Worm (Caenorhabditis elegans) whole organism, L3 larva: ENCODE measurements around the gene rnh-1.2.

Experiments used
- ama-1 ChIP-seq: fragments of 150-350 bp; optimal IDR thresholded peaks from 2 replicates; lab custom pipeline; 2018
- lin-39 ChIP-seq: fragments of 150-350 bp; optimal IDR thresholded peaks from 2 replicates; lab custom pipeline; 2018; ENCODE audit warnings: missing biosample characterization, missing genetic modification reagents, missing genetic modification characterization
- pha-4 ChIP-seq: fragments of 150-350 bp; optimal IDR thresholded peaks from 2 replicates; lab custom pipeline; 2014; ENCODE audit warnings: missing biosample characterization, missing genetic modification reagents, missing genetic modification characterization
- snpc-4 ChIP-seq: fragments of 150-350 bp; optimal IDR thresholded peaks from 2 replicates; lab custom pipeline; 2014; ENCODE audit warnings: missing biosample characterization, missing genetic modification characterization
- tbx-2 ChIP-seq: sonication (generic microtip); optimal IDR thresholded peaks from 2 replicates; lab custom pipeline; 2016; ENCODE audit warnings: mild to moderate bottlenecking, missing genetic modification characterization, missing compliant biosample characterization

DNA sequence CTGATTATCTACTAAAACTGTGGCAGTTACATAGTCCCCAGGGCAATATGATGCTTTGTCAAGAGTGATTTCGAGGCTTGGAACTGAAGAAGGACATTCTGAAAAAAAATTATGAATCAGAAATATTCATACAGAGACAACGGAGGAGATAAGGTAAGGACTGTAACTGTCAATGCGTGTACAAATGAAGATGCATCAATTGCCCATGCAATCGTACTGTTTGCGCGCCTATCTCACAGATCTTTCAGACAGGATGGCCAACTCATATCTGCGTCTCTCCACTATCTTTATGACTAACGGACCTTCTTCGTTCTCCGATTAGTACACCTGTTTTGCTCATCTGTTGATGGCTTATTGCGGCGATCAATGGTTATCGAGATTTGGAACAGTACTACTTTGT is 1.5 kb downstream of the rnh-1.2 start, which contains the start of gene ZK938.11:
- TF ChIP-seq ama-1 (lab: Kevin White, UChicago) (no peak), snpc-4 (tag; lab: Kevin White, UChicago) (no peak), lin-39 (tag; lab: Kevin White, UChicago) (no peak), pha-4 (tag; lab: Kevin White, UChicago) (no peak), tbx-2 (tag; lab: Kevin White, UChicago) (no peak)
